Fruit fly (Drosophila melanogaster) whole organism: ENCODE data around the gene CG14721.

Experiments used
- CG8478 ChIP-seq: fragments of >200 bp; optimal IDR thresholded peaks from 2 replicates; lab custom pipeline; 2018; ENCODE audit warnings: inconsistent platforms
- Dll ChIP-seq: fragments of >200 bp; optimal IDR thresholded peaks from 2 replicates; lab custom pipeline; 2017
- EcR ChIP-seq, 2 experiments: fragments of >200 bp; optimal IDR thresholded peaks; 2 replicates each; lab custom pipeline; 2017; ENCODE audit warnings: missing biosample characterization in 2 of 2, missing genetic modification characterization in 2 of 2, missing genetic modification reagents in 2 of 2
- pan ChIP-seq: fragments of >200 bp; optimal IDR thresholded peaks from 2 replicates; lab custom pipeline; 2017
- psq ChIP-seq: fragments of >200 bp; optimal IDR thresholded peaks from 2 replicates; lab custom pipeline; 2017
- usp ChIP-seq: fragments of >200 bp; optimal IDR thresholded peaks from 2 replicates; lab custom pipeline; 2017; ENCODE audit warnings: missing biosample characterization, missing genetic modification characterization, mixed read lengths

Gene CG14721

dm6 chr3R:11711376-11711775 is 23.9 kb upstream of the CG14721 start, which contains the start of gene CG14720:
Gene CG14720 (plus strand): TSS chr3R:11711676.
- no peak for TF ChIP-seq psq (lab: Kevin White, UChicago)
- TF ChIP-seq usp (GFP tag; lab: Kevin White, UChicago) = no peak
- no peak for TF ChIP-seq pan (lab: Kevin White, UChicago)
- no peak for TF ChIP-seq CG8478 (lab: Kevin White, UChicago)
- no peak for TF ChIP-seq EcR (GFP tag; optimal IDR thresholded peaks at IDR 0.05; lab: Kevin White, UChicago)
- no peak for TF ChIP-seq Dll (lab: Kevin White, UChicago)

- TF ChIP-seq Dll (lab: Kevin White, UChicago) (no peak), CG8478 (lab: Kevin White, UChicago) (no peak), pan (lab: Kevin White, UChicago) (no peak), EcR (GFP tag; optimal IDR thresholded peaks at IDR 0.05; lab: Kevin White, UChicago) (no peak), usp (GFP tag; lab: Kevin White, UChicago) (no peak), psq (lab: Kevin White, UChicago) (no peak)
These were observed 13.7 kb upstream of the CG14721 start, which contains the start of gene CG12594 for dm6 chr3R:11721593-11721992. Gene CG12594 (plus strand): TSS chr3R:11721734.

dm6 chr3R:11741730-11742203 is 6.5 kb downstream of the CG14721 start, which contains the start of the genes Blm and CG14722:
Gene Blm (minus strand): TSS chr3R:11741783.
Gene CG14722 (plus strand): TSS chr3R:11741890.
- TF ChIP-seq EcR (GFP tag; optimal IDR thresholded peaks at IDR 0.05; lab: Kevin White, UChicago) (no peak), psq (lab: Kevin White, UChicago) (no peak), usp (GFP tag; lab: Kevin White, UChicago) (no peak), CG8478 (lab: Kevin White, UChicago) (no peak), pan (lab: Kevin White, UChicago) (no peak), Dll (lab: Kevin White, UChicago) (no peak)

dm6 chr3R:11749297-11750293 is 14.3 kb downstream of the CG14721 start, which contains the start of gene CG6923:
Gene CG6923 (minus strand): TSS chr3R:11750029.
- no peak for TF ChIP-seq EcR (GFP tag; optimal IDR thresholded peaks at IDR 0.05; lab: Kevin White, UChicago)
- no peak for TF ChIP-seq Dll (lab: Kevin White, UChicago)
- no peak for TF ChIP-seq usp (GFP tag; lab: Kevin White, UChicago)
- TF ChIP-seq pan (lab: Kevin White, UChicago) = no peak
- TF ChIP-seq psq (lab: Kevin White, UChicago) = no peak
- no peak for TF ChIP-seq CG8478 (lab: Kevin White, UChicago)

- TF ChIP-seq EcR (GFP tag; optimal IDR thresholded peaks at IDR 0.05; lab: Kevin White, UChicago) = no peak
- no peak for TF ChIP-seq CG8478 (lab: Kevin White, UChicago)
- no peak for TF ChIP-seq psq (lab: Kevin White, UChicago)
- no peak for TF ChIP-seq pan (lab: Kevin White, UChicago)
- TF ChIP-seq Dll (lab: Kevin White, UChicago) = no peak
- TF ChIP-seq usp (GFP tag; lab: Kevin White, UChicago) = no peak
These were observed 14.9 kb downstream of the CG14721 start, which contains the start of gene CG43062 for dm6 chr3R:11750294-11750432. Gene CG43062 (plus strand): TSS chr3R:11750333.

- TF ChIP-seq CG8478 (lab: Kevin White, UChicago) (no peak), psq (lab: Kevin White, UChicago) (no peak)
These were observed 16.5 kb downstream of the CG14721 start for dm6 chr3R:11751756-11752155.

- TF ChIP-seq Dll (lab: Kevin White, UChicago) (no peak), pan (lab: Kevin White, UChicago) (no peak), CG8478 (lab: Kevin White, UChicago) (no peak), psq (lab: Kevin White, UChicago) (no peak), EcR (GFP tag; optimal IDR thresholded peaks at IDR 0.05; lab: Kevin White, UChicago) (no peak), usp (GFP tag; lab: Kevin White, UChicago) (no peak)
These were observed 21.5 kb downstream of the CG14721 start for dm6 chr3R:11756762-11757161.

- TF ChIP-seq pan (lab: Kevin White, UChicago) (no peak), psq (lab: Kevin White, UChicago) (no peak), Dll (lab: Kevin White, UChicago) (no peak), CG8478 (lab: Kevin White, UChicago) (no peak), EcR (GFP tag; optimal IDR thresholded peaks at IDR 0.05; lab: Kevin White, UChicago) (no peak), usp (GFP tag; lab: Kevin White, UChicago) (no peak)
These were observed 22.1 kb downstream of the CG14721 start for dm6 chr3R:11757197-11757856.

dm6 chr3R:11758160-11758506 is 22.9 kb downstream of the CG14721 start:
- TF ChIP-seq EcR (GFP tag; optimal IDR thresholded peaks at IDR 0.05; lab: Kevin White, UChicago) (no peak), CG8478 (lab: Kevin White, UChicago) (no peak), usp (GFP tag; lab: Kevin White, UChicago) (no peak), pan (lab: Kevin White, UChicago) (no peak), Dll (lab: Kevin White, UChicago) (no peak), psq (lab: Kevin White, UChicago) (no peak)

- TF ChIP-seq psq (lab: Kevin White, UChicago) (no peak), CG8478 (lab: Kevin White, UChicago) (no peak), usp (GFP tag; lab: Kevin White, UChicago) (no peak), EcR (GFP tag; optimal IDR thresholded peaks at IDR 0.05; lab: Kevin White, UChicago) (no peak), pan (lab: Kevin White, UChicago) (no peak), Dll (lab: Kevin White, UChicago) (no peak)
These were observed 23.4 kb downstream of the CG14721 start for dm6 chr3R:11758507-11759184.
